Fruit fly (Drosophila melanogaster) whole organism, embryonic: ENCODE results near the gene ph-p.

ENCODE experiments used
- Asciz ChIP-seq: fragments of 200-800 bp; sonication (Bioruptor generic); optimal IDR thresholded peaks from 2 replicates; lab custom pipeline; 2017; ENCODE audit warnings: missing biosample characterization, mild to moderate bottlenecking, missing genetic modification characterization, missing genetic modification reagents
- B-H2 ChIP-seq: fragments of 200-800 bp; sonication (Bioruptor generic); optimal IDR thresholded peaks from 2 replicates; lab custom pipeline; 2018; ENCODE audit warnings: missing biosample characterization, mild to moderate bottlenecking, missing genetic modification characterization
- Blimp-1 ChIP-seq: fragments of 200-800 bp; sonication (Bioruptor generic); optimal IDR thresholded peaks from 3 replicates; lab custom pipeline; 2018; ENCODE audit warnings: missing biosample characterization, missing genetic modification characterization, mild to moderate bottlenecking, moderate library complexity, missing genetic modification reagents
- CG11504 ChIP-seq: fragments of 200-800 bp; sonication (Bioruptor generic); optimal IDR thresholded peaks from 3 replicates; lab custom pipeline; 2019; ENCODE audit warnings: missing biosample characterization, mild to moderate bottlenecking, missing genetic modification characterization, moderate library complexity
- CG12659 ChIP-seq: fragments of 200-800 bp; sonication (Bioruptor generic); optimal IDR thresholded peaks from 3 replicates; lab custom pipeline; 2017; ENCODE audit warnings: mild to moderate bottlenecking, missing biosample characterization, missing genetic modification reagents, missing genetic modification characterization
- CG12769 ChIP-seq: fragments of 200-800 bp; sonication (Bioruptor generic); optimal IDR thresholded peaks from 2 replicates; lab custom pipeline; 2019; ENCODE audit warnings: missing biosample characterization, mild to moderate bottlenecking, missing genetic modification characterization, moderate library complexity
- CG1529 ChIP-seq: fragments of 200-800 bp; sonication (Bioruptor generic); optimal IDR thresholded peaks from 3 replicates; lab custom pipeline; 2018; ENCODE audit warnings: missing biosample characterization, missing genetic modification characterization
- CG15514 ChIP-seq: fragments of 200-800 bp; sonication (Bioruptor generic); optimal IDR thresholded peaks from 3 replicates; lab custom pipeline; 2017; ENCODE audit warnings: missing biosample characterization, missing genetic modification characterization, mild to moderate bottlenecking, moderate library complexity, missing genetic modification reagents
- CG17612 ChIP-seq: fragments of 200-800 bp; sonication (Bioruptor generic); IDR thresholded peaks from 2 replicates; pipeline ENCODE4 v1.3.6; 2022; ENCODE audit warnings: missing biosample characterization, missing genetic modification characterization
- CG18011 ChIP-seq: fragments of 200-800 bp; sonication (Bioruptor generic); optimal IDR thresholded peaks from 2 replicates; lab custom pipeline; 2017; ENCODE audit warnings: missing biosample characterization, missing genetic modification characterization, mild to moderate bottlenecking, moderate library complexity, missing genotype
- CG1832 ChIP-seq: fragments of 200-800 bp; sonication (Bioruptor generic); optimal IDR thresholded peaks from 2 replicates; lab custom pipeline; 2017; ENCODE audit warnings: missing biosample characterization, mild to moderate bottlenecking, missing genetic modification characterization, inconsistent platforms
- CG2199 ChIP-seq: fragments of 200-800 bp; sonication (Bioruptor generic); IDR thresholded peaks from 3 replicates; pipeline ENCODE4 v1.3.6; 2022; ENCODE audit warnings: missing biosample characterization, missing genetic modification characterization
- CG31365 ChIP-seq: fragments of 200-800 bp; sonication (Bioruptor generic); optimal IDR thresholded peaks from 2 replicates; lab custom pipeline; 2018; ENCODE audit warnings: missing biosample characterization, mild to moderate bottlenecking, missing genetic modification characterization
- CG3838 ChIP-seq: fragments of 200-800 bp; sonication (Bioruptor generic); optimal IDR thresholded peaks from 3 replicates; lab custom pipeline; 2016; ENCODE audit warnings: missing biosample characterization, missing genetic modification characterization
- CG5180 ChIP-seq: fragments of 200-800 bp; sonication (Bioruptor generic); optimal IDR thresholded peaks from 3 replicates; lab custom pipeline; 2017; ENCODE audit warnings: missing biosample characterization, missing genetic modification characterization, mild to moderate bottlenecking, moderate library complexity, missing genetic modification reagents
- CG5953 ChIP-seq: fragments of 200-800 bp; sonication (Bioruptor generic); IDR thresholded peaks from 2 replicates; pipeline ENCODE4 v1.3.6; 2022; ENCODE audit warnings: missing biosample characterization, missing genetic modification characterization
- Dfd ChIP-seq, 2 experiments: fragments of >200 bp; optimal IDR thresholded peaks; 2 replicates each; lab custom pipeline; 2017; ENCODE audit warnings: missing biosample characterization in 2 of 2, missing genetic modification characterization in 2 of 2
- Drgx ChIP-seq: fragments of 200-800 bp; sonication (Bioruptor generic); IDR thresholded peaks from 2 replicates; pipeline ENCODE4 v1.3.6; 2022; ENCODE audit warnings: missing biosample characterization, missing genetic modification characterization
- ERR ChIP-seq: fragments of 200-800 bp; sonication (Bioruptor generic); optimal IDR thresholded peaks from 2 replicates; lab custom pipeline; 2016; ENCODE audit warnings: missing biosample characterization, missing genetic modification characterization
- Ets65A ChIP-seq: fragments of 200-800 bp; sonication (Bioruptor generic); peaks from one replicate; lab custom pipeline; 2016; ENCODE audit warnings: missing biosample characterization, missing genetic modification characterization
- HLHmδ ChIP-seq: fragments of 200-800 bp; sonication (Bioruptor generic); optimal IDR thresholded peaks from 2 replicates; lab custom pipeline; 2018; ENCODE audit warnings: missing biosample characterization, mild to moderate bottlenecking, missing genetic modification characterization, moderate library complexity
- Hey ChIP-seq: fragments of 200-800 bp; sonication (Bioruptor generic); optimal IDR thresholded peaks from 3 replicates; lab custom pipeline; 2018; ENCODE audit warnings: missing biosample characterization, mild to moderate bottlenecking, missing genetic modification characterization
- Hr39 ChIP-seq: fragments of >200 bp; optimal IDR thresholded peaks from 2 replicates; lab custom pipeline; 2017
- Hsf ChIP-seq: fragments of 200-800 bp; sonication (Bioruptor generic); optimal IDR thresholded peaks from 3 replicates; lab custom pipeline; 2016; ENCODE audit warnings: missing biosample characterization, missing genetic modification characterization
- Lim3 ChIP-seq: fragments of 200-800 bp; sonication (Bioruptor generic); IDR thresholded peaks from 2 replicates; pipeline ENCODE4 v1.3.6; 2022; ENCODE audit warnings: missing biosample characterization, missing genetic modification characterization
- Med ChIP-seq: fragments of 200-800 bp; sonication (Bioruptor generic); peaks from one replicate; lab custom pipeline; 2016; ENCODE audit warnings: missing biosample characterization, missing genetic modification characterization, mild to moderate bottlenecking, inconsistent platforms, moderate library complexity
- NK7.1 ChIP-seq: fragments of 200-800 bp; sonication (Bioruptor generic); optimal IDR thresholded peaks from 3 replicates; lab custom pipeline; 2016; ENCODE audit warnings: missing biosample characterization, missing genetic modification characterization
- Sox102F ChIP-seq: fragments of 200-800 bp; sonication (Bioruptor generic); optimal IDR thresholded peaks from 2 replicates; lab custom pipeline; 2018; ENCODE audit warnings: missing biosample characterization, mild to moderate bottlenecking, missing genetic modification characterization, moderate library complexity
- chif ChIP-seq, 2 experiments: fragments of 200-800 bp; sonication (Bioruptor generic); optimal IDR thresholded peaks; 3 replicates each; lab custom pipeline; 2016; ENCODE audit warnings: missing biosample characterization in 2 of 2, missing genetic modification characterization in 2 of 2
- crol ChIP-seq: fragments of 200-800 bp; sonication (Bioruptor generic); IDR thresholded peaks from 2 replicates; pipeline ENCODE4 v1.3.6; 2022; ENCODE audit warnings: missing biosample characterization, missing genetic modification characterization
- dimm ChIP-seq: fragments of 200-800 bp; sonication (Bioruptor generic); IDR thresholded peaks from 2 replicates; pipeline ENCODE4 v1.3.6; 2022; ENCODE audit warnings: missing biosample characterization, missing genetic modification characterization
- gsb-n ChIP-seq: fragments of 200-800 bp; sonication (Bioruptor generic); optimal IDR thresholded peaks from 3 replicates; lab custom pipeline; 2018; ENCODE audit warnings: missing biosample characterization, mild to moderate bottlenecking, missing genetic modification characterization
- kah ChIP-seq: fragments of 200-800 bp; sonication (Bioruptor generic); optimal IDR thresholded peaks from 2 replicates; lab custom pipeline; 2018; ENCODE audit warnings: missing biosample characterization, mild to moderate bottlenecking, missing genetic modification characterization
- lmd ChIP-seq: fragments of 200-800 bp; sonication (Bioruptor generic); IDR thresholded peaks from 2 replicates; pipeline ENCODE4 v1.3.6; 2022; ENCODE audit warnings: missing biosample characterization, missing genetic modification characterization
- oc ChIP-seq: fragments of 200-800 bp; sonication (Bioruptor generic); optimal IDR thresholded peaks from 2 replicates; lab custom pipeline; 2018; ENCODE audit warnings: missing biosample characterization, mild to moderate bottlenecking, missing genetic modification characterization, moderate library complexity
- peb ChIP-seq: fragments of 200-800 bp; sonication (Bioruptor generic); IDR thresholded peaks from 2 replicates; pipeline ENCODE4 v1.3.6; 2022; ENCODE audit warnings: missing biosample characterization, missing genetic modification characterization
- salm ChIP-seq: fragments of 200-800 bp; sonication (Bioruptor generic); optimal IDR thresholded peaks from 2 replicates; lab custom pipeline; 2018; ENCODE audit warnings: missing biosample characterization, mild to moderate bottlenecking, missing genetic modification characterization
- sd ChIP-seq: fragments of 200-800 bp; sonication (Bioruptor generic); optimal IDR thresholded peaks from 3 replicates; lab custom pipeline; 2018; ENCODE audit warnings: missing biosample characterization, mild to moderate bottlenecking, missing genetic modification characterization, moderate library complexity
- sima ChIP-seq: fragments of 200-800 bp; sonication (Bioruptor generic); optimal IDR thresholded peaks from 2 replicates; lab custom pipeline; 2016; ENCODE audit warnings: missing biosample characterization, missing genetic modification characterization
- so ChIP-seq: fragments of 200-800 bp; sonication (Bioruptor generic); IDR thresholded peaks from 3 replicates; pipeline ENCODE4 v1.3.6; 2022; ENCODE audit warnings: missing biosample characterization, missing genetic modification characterization
- stwl ChIP-seq: fragments of 200-800 bp; sonication (Bioruptor generic); optimal IDR thresholded peaks from 3 replicates; lab custom pipeline; 2018; ENCODE audit warnings: missing biosample characterization, mild to moderate bottlenecking, missing genetic modification characterization, moderate library complexity
- tap ChIP-seq: fragments of 200-800 bp; optimal IDR thresholded peaks from 3 replicates; lab custom pipeline; 2019; ENCODE audit warnings: missing biosample characterization, mild to moderate bottlenecking, missing genetic modification characterization, moderate library complexity
- trem ChIP-seq: fragments of 200-800 bp; optimal IDR thresholded peaks from 3 replicates; lab custom pipeline; 2019; ENCODE audit warnings: missing biosample characterization, mild to moderate bottlenecking, missing genetic modification characterization, moderate library complexity
- ttk ChIP-seq: fragments of 200-800 bp; sonication (Bioruptor generic); IDR thresholded peaks from 2 replicates; pipeline ENCODE4 v2.1.2; 2022; ENCODE audit warnings: missing biosample characterization, missing genetic modification characterization
- vnd ChIP-seq: fragments of 200-800 bp; sonication (Bioruptor generic); IDR thresholded peaks from 3 replicates; pipeline ENCODE4 v1.3.6; 2022; ENCODE audit warnings: missing biosample characterization, missing genetic modification characterization; ENCODE audit not compliant: partially characterized antibody

The ph-p gene

dm6 chrX:2106367-2106766 is 31.8 kb downstream of the ph-p start (continued):
- TF ChIP-seq salm (tag; lab: Kevin White, UChicago): no peak
- no peak for TF ChIP-seq Hsf (GFP tag; lab: Kevin White, UChicago)
- TF ChIP-seq Hey (tag; lab: Kevin White, UChicago): no peak
- TF ChIP-seq CG11504 (tag; lab: Kevin White, UChicago): no peak
- no peak for TF ChIP-seq tap (tag; lab: Kevin White, UChicago)
- TF ChIP-seq CG5180 (GFP tag; lab: Kevin White, UChicago): no peak
- TF ChIP-seq Sox102F (GFP tag; lab: Kevin White, UChicago): no peak

dm6 chrX:2104365-2104764 is 33.8 kb downstream of the ph-p start:
- TF ChIP-seq sima (GFP tag; lab: Kevin White, UChicago) (no peak), CG3838 (GFP tag; lab: Kevin White, UChicago) (no peak), CG12769 (tag; lab: Kevin White, UChicago) (peak; percentile 59), sd (tag; lab: Kevin White, UChicago) (peak; percentile 68), B-H2 (GFP tag; lab: Kevin White, UChicago) (no peak), chif (GFP tag; optimal IDR thresholded peaks at IDR 0.05; lab: Kevin White, UChicago) (no peak)
- TF ChIP-seq, all 482 proteins: peak for 2

dm6 chrX:2103859-2104258 is 34.3 kb downstream of the ph-p start:
- peak; percentile 72 for TF ChIP-seq Ets65A (GFP tag; lab: Kevin White, UChicago)
- TF ChIP-seq peb (GFP tag; lab: Robert Waterston, UW): no peak
- no peak for TF ChIP-seq so
- no peak for TF ChIP-seq stwl
- TF ChIP-seq Med (GFP tag; lab: Kevin White, UChicago): peak; percentile 55

- TF ChIP-seq Drgx (GFP tag; lab: Robert Waterston, UW) (peak; percentile 39; the same call in 1 of the 2 replicates), CG1529 (GFP tag; lab: Kevin White, UChicago) (no peak)
Measured at dm6 chrX:2098267-2098666, 39.9 kb downstream of the ph-p start.

- no peak for TF ChIP-seq Lim3 (GFP tag; lab: Robert Waterston, UW)
- no peak for TF ChIP-seq dimm (GFP tag; lab: Robert Waterston, UW)
- TF ChIP-seq kah (GFP tag; lab: Kevin White, UChicago): peak; percentile 75
- no peak for TF ChIP-seq HLHmδ (GFP tag; lab: Kevin White, UChicago)
- no peak for TF ChIP-seq ttk (GFP tag; lab: Robert Waterston, UW)
- TF ChIP-seq Hr39 (lab: Kevin White, UChicago): peak; percentile 90
- no peak for TF ChIP-seq Blimp-1 (GFP tag; lab: Kevin White, UChicago)
- no peak for TF ChIP-seq NK7.1
- no peak for TF ChIP-seq CG18011 (GFP tag; lab: Kevin White, UChicago)
- no peak for TF ChIP-seq crol
- TF ChIP-seq ERR (GFP tag; lab: Kevin White, UChicago): no peak
- TF ChIP-seq lmd: no peak
- peak; percentile 36; the same call in 1 of the 2 replicates for TF ChIP-seq CG5953
- no peak for TF ChIP-seq CG17612 (GFP tag; lab: Robert Waterston, UW)
- no peak for TF ChIP-seq gsb-n (tag; lab: Kevin White, UChicago)
- no peak for TF ChIP-seq vnd (GFP tag; lab: Robert Waterston, UW)
- TF ChIP-seq CG1832 (GFP tag; lab: Kevin White, UChicago): no peak
- peak; percentile 92 for TF ChIP-seq CG31365 (tag; lab: Kevin White, UChicago)
- no peak for TF ChIP-seq CG15514 (GFP tag; lab: Kevin White, UChicago)
- TF ChIP-seq Asciz (GFP tag; lab: Kevin White, UChicago): no peak
- TF ChIP-seq CG2199: 0 out of 3 replicates have a peak, but pooled peaks have one; percentile 35
- TF ChIP-seq oc (tag; lab: Kevin White, UChicago): no peak
- TF ChIP-seq Dfd (GFP tag; optimal IDR thresholded peaks at IDR 0.05; lab: Kevin White, UChicago): peak in 1 of 2 experiments; percentile 53
- no peak for TF ChIP-seq CG12659 (GFP tag; lab: Kevin White, UChicago)
- no peak for TF ChIP-seq trem (tag; lab: Kevin White, UChicago)
Measured at dm6 chrX:2096341-2096740, 41.8 kb downstream of the ph-p start.
